Fruit fly (Drosophila melanogaster) whole organism, embryonic: ENCODE measurements around the gene awd.

Experiments
- CG15514 ChIP-seq: fragments of 200-800 bp; sonication (Bioruptor generic); optimal IDR thresholded peaks from 3 replicates; lab custom pipeline; 2017; ENCODE audit warnings: missing biosample characterization, missing genetic modification characterization, mild to moderate bottlenecking, moderate library complexity, missing genetic modification reagents
- CG2678 ChIP-seq: fragments of 200-800 bp; sonication (Bioruptor generic); optimal IDR thresholded peaks from 3 replicates; lab custom pipeline; 2019; ENCODE audit warnings: missing biosample characterization, mild to moderate bottlenecking, missing genetic modification characterization, moderate library complexity
- CG3281 ChIP-seq: fragments of 200-800 bp; sonication (Bioruptor generic); optimal IDR thresholded peaks from 3 replicates; lab custom pipeline; 2017; ENCODE audit warnings: missing biosample characterization, mild to moderate bottlenecking, missing genetic modification characterization
- CG9817 ChIP-seq: fragments of 200-800 bp; sonication (Bioruptor generic); optimal IDR thresholded peaks from 2 replicates; lab custom pipeline; 2018; ENCODE audit warnings: missing biosample characterization, mild to moderate bottlenecking, missing genetic modification characterization, moderate library complexity
- Gsc ChIP-seq: fragments of 200-800 bp; sonication (Bioruptor generic); IDR thresholded peaks from 2 replicates; pipeline ENCODE4 v1.3.6; 2022; ENCODE audit warnings: missing biosample characterization, missing genetic modification characterization
- Oli ChIP-seq: fragments of 200-800 bp; sonication (Bioruptor generic); optimal IDR thresholded peaks from 2 replicates; lab custom pipeline; 2018; ENCODE audit warnings: missing biosample characterization, mild to moderate bottlenecking, missing genetic modification characterization, moderate library complexity
- bsh ChIP-seq, 2 experiments: fragments of 200-800 bp; sonication (Bioruptor generic); optimal IDR thresholded peaks; 2 replicates each; lab custom pipeline; 2017 to 2018; ENCODE audit warnings: mild to moderate bottlenecking in 2 of 2, missing biosample characterization in 2 of 2, missing genetic modification characterization in 2 of 2, moderate library complexity in 1 of 2
- otp ChIP-seq: fragments of 200-800 bp; sonication (Bioruptor generic); IDR thresholded peaks from 3 replicates; pipeline ENCODE4, ENCODE4 v1.3.6; 2022; ENCODE audit warnings: missing biosample characterization, missing genetic modification characterization

DNA sequence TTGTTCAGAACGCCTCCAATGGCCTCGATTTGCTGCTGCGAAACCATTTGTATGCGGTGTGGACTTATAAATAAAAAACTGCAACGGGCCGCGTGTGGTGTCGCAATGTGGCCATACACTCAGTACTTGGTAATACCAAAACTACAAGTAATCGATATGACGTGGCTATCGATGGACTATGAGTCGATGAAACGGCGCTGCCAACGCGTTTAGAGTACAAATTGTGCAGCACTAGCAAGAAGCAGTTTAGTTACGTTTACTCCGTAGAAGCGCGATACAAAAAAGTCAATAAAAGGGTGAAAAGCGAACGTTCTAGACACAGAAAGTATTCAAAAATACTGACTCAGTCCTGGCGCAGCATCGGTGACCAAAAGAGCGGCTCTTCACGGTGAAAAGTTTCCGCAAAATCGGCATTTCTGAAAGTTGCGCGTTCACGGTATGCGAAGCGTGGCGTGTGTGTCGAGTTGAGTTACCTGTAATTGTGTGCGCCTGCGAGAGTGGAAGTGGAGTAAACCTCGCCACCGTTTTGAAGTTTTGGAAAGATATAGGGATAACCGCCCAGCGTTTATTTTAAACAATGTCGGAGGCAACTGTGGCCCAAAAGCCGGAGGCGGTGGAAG is 1.7 kb upstream of the awd start, which contains the start of the genes nero and CG1910:
- TF ChIP-seq otp (GFP tag; lab: Robert Waterston, UW) (no peak), Gsc (GFP tag; lab: Robert Waterston, UW) (no peak), CG9817 (no peak), bsh (GFP tag; optimal IDR thresholded peaks at IDR 0.05; lab: Kevin White, UChicago) (no peak), Oli (no peak), CG3281 (GFP tag; lab: Kevin White, UChicago) (no peak), CG2678 (tag; lab: Kevin White, UChicago) (peak; percentile 11), CG15514 (peak; percentile 78)
